Worm (Caenorhabditis elegans): ENCODE data around the gene pap-2.

ce11 chrII:9596401-9596800 is 12.8 kb downstream of the pap-2 start, which contains the start of gene E02H1.6:
- TF ChIP-seq dao-5 (tag; optimal IDR thresholded peaks at IDR 0.05) (no peak), W03F9.2 (tag; optimal IDR thresholded peaks at IDR 0.05) (no peak), him-1 (tag; optimal IDR thresholded peaks at IDR 0.05) (no peak)

Data from whole organism, L4/young adult.